Worm (Caenorhabditis elegans) whole organism, early embryonic: ENCODE data around the gene F17E9.3.

Source experiments
- B0310.2 ChIP-seq: sonication (generic microtip); optimal IDR thresholded peaks from 2 replicates; lab custom pipeline; 2016; ENCODE audit warnings: mild to moderate bottlenecking, missing genetic modification characterization, missing compliant biosample characterization
- F13C5.2 ChIP-seq: sonication (generic microtip); optimal IDR thresholded peaks from 2 replicates; lab custom pipeline; 2017; ENCODE audit warnings: mild to moderate bottlenecking, missing genetic modification characterization, inconsistent platforms, missing compliant biosample characterization
- aly-1 ChIP-seq: sonication (generic microtip); optimal IDR thresholded peaks from 2 replicates; lab custom pipeline; 2016; ENCODE audit warnings: missing genetic modification characterization, missing compliant biosample characterization
- ama-1 ChIP-seq: fragments of 150-350 bp; optimal IDR thresholded peaks from 2 replicates; lab custom pipeline; 2014
- ceh-13 ChIP-seq: fragments of 200-800 bp; sonication (Bioruptor generic); optimal IDR thresholded peaks from 2 replicates; lab custom pipeline; 2018; ENCODE audit warnings: mild to moderate bottlenecking, missing genetic modification characterization, missing compliant biosample characterization
- ceh-36 ChIP-seq: sonication (generic microtip); optimal IDR thresholded peaks from 2 replicates; lab custom pipeline; 2016; ENCODE audit warnings: missing genetic modification characterization, inconsistent platforms, missing compliant biosample characterization
- ets-7 ChIP-seq: sonication (generic microtip); optimal IDR thresholded peaks from 2 replicates; lab custom pipeline; 2016; ENCODE audit warnings: missing genotype, missing genetic modification characterization, missing compliant biosample characterization
- flt-1 ChIP-seq: fragments of 200-800 bp; sonication (Bioruptor generic); IDR thresholded peaks from 2 replicates; pipeline ENCODE4 v1.3.6; 2022; ENCODE audit warnings: missing genetic modification characterization, missing compliant biosample characterization
- hmbx-1 ChIP-seq: sonication (generic microtip); optimal IDR thresholded peaks from 2 replicates; lab custom pipeline; 2016; ENCODE audit warnings: mild to moderate bottlenecking, missing genetic modification characterization, missing compliant biosample characterization
- hmg-4 ChIP-seq: fragments of 200-800 bp; sonication (Bioruptor generic); optimal IDR thresholded peaks from 2 replicates; lab custom pipeline; 2018; ENCODE audit warnings: mild to moderate bottlenecking, missing genetic modification characterization, missing compliant biosample characterization
- hnd-1 ChIP-seq: sonication (generic microtip); optimal IDR thresholded peaks from 2 replicates; lab custom pipeline; 2016; ENCODE audit warnings: missing genetic modification characterization, missing compliant biosample characterization
- pes-1 ChIP-seq: fragments of 200-800 bp; sonication (Bioruptor generic); IDR thresholded peaks from 2 replicates; pipeline ENCODE4 v1.3.6; 2022; ENCODE audit warnings: missing genetic modification reagents, missing genetic modification characterization, missing compliant biosample characterization
- scrt-1 ChIP-seq: fragments of 200-800 bp; sonication (Bioruptor generic); IDR thresholded peaks from 2 replicates; pipeline ENCODE4 v1.3.6; 2022; ENCODE audit warnings: missing genetic modification characterization, missing compliant biosample characterization
- sea-1 ChIP-seq: fragments of 200-800 bp; sonication (Bioruptor generic); conservative IDR thresholded peaks from 2 replicates; pipeline ENCODE4 v1.3.6; 2022; ENCODE audit warnings: missing genetic modification characterization, missing compliant biosample characterization
- tbx-11 ChIP-seq: fragments of 200-800 bp; sonication (Bioruptor generic); IDR thresholded peaks from 2 replicates; pipeline ENCODE4 v1.3.6; 2022; ENCODE audit warnings: missing genetic modification characterization, missing compliant biosample characterization
- tbx-37 ChIP-seq: fragments of 200-800 bp; sonication (Bioruptor generic); conservative IDR thresholded peaks from 2 replicates; pipeline ENCODE4 v1.3.6; 2022; ENCODE audit warnings: missing genetic modification reagents, missing genetic modification characterization, missing compliant biosample characterization
- tra-4 ChIP-seq: sonication (generic microtip); optimal IDR thresholded peaks from 2 replicates; lab custom pipeline; 2017; ENCODE audit warnings: missing genetic modification characterization, missing compliant biosample characterization

The F17E9.3 gene

ce11 chrIV:8366295-8366694, 11.6 kb downstream of the F17E9.3 start, which contains the start of gene aagr-1:
Gene aagr-1, plus strand, starts transcription at chrIV:8366521.
- TF ChIP-seq ama-1 (lab: Kevin White, UChicago) (no peak), tra-4 (tag; lab: Kevin White, UChicago) (no peak), ceh-13 (GFP tag; lab: Kevin White, UChicago) (no peak), scrt-1 (GFP tag; lab: Robert Waterston, UW) (no peak), aly-1 (tag; lab: Kevin White, UChicago) (no peak), hmbx-1 (tag; lab: Kevin White, UChicago) (no peak), hnd-1 (tag; lab: Kevin White, UChicago) (no peak), F13C5.2 (no peak), ets-7 (tag; lab: Kevin White, UChicago) (no peak), pes-1 (no peak), hmg-4 (GFP tag; lab: Kevin White, UChicago) (no peak), flt-1 (GFP tag; lab: Robert Waterston, UW) (no peak), tbx-11 (no peak), B0310.2 (tag; lab: Kevin White, UChicago) (no peak)

ce11 chrIV:8367887-8368286, 13.2 kb downstream of the F17E9.3 start:
- TF ChIP-seq aly-1 (tag; lab: Kevin White, UChicago) = no peak
- no peak for TF ChIP-seq tbx-37 (GFP tag; lab: Robert Waterston, UW)
- no peak for TF ChIP-seq ceh-13 (GFP tag; lab: Kevin White, UChicago)
- no peak for TF ChIP-seq scrt-1 (GFP tag; lab: Robert Waterston, UW)
- no peak for TF ChIP-seq tbx-11
- TF ChIP-seq ets-7 (tag; lab: Kevin White, UChicago) = no peak
- no peak for TF ChIP-seq ceh-36 (tag; lab: Kevin White, UChicago)
- TF ChIP-seq hmbx-1 (tag; lab: Kevin White, UChicago) = no peak
- no peak for TF ChIP-seq tra-4 (tag; lab: Kevin White, UChicago)
- no peak for TF ChIP-seq sea-1 (GFP tag; lab: Robert Waterston, UW)
- TF ChIP-seq ama-1 (lab: Kevin White, UChicago) = no peak
- TF ChIP-seq F13C5.2 = no peak
- TF ChIP-seq pes-1 = no peak
- no peak for TF ChIP-seq flt-1 (GFP tag; lab: Robert Waterston, UW)
- TF ChIP-seq hmg-4 (GFP tag; lab: Kevin White, UChicago) = no peak
- TF ChIP-seq B0310.2 (tag; lab: Kevin White, UChicago) = no peak
- no peak for TF ChIP-seq hnd-1 (tag; lab: Kevin White, UChicago)

ce11 chrIV:8369135-8369534, 14.5 kb downstream of the F17E9.3 start, which contains the start of gene D2096.6:
Gene D2096.6, minus strand, starts transcription at chrIV:8369235.
- TF ChIP-seq B0310.2 (tag; lab: Kevin White, UChicago) (no peak), F13C5.2 (no peak), hmbx-1 (tag; lab: Kevin White, UChicago) (no peak), ceh-36 (tag; lab: Kevin White, UChicago) (no peak), hnd-1 (tag; lab: Kevin White, UChicago) (no peak), sea-1 (GFP tag; lab: Robert Waterston, UW) (no peak), flt-1 (GFP tag; lab: Robert Waterston, UW) (no peak), tra-4 (tag; lab: Kevin White, UChicago) (no peak), ceh-13 (GFP tag; lab: Kevin White, UChicago) (no peak), tbx-11 (no peak), tbx-37 (GFP tag; lab: Robert Waterston, UW) (no peak), ama-1 (lab: Kevin White, UChicago) (no peak), pes-1 (no peak), scrt-1 (GFP tag; lab: Robert Waterston, UW) (no peak), hmg-4 (GFP tag; lab: Kevin White, UChicago) (no peak), aly-1 (tag; lab: Kevin White, UChicago) (no peak), ets-7 (tag; lab: Kevin White, UChicago) (no peak)

ce11 chrIV:8375381-8375780, 20.7 kb downstream of the F17E9.3 start:
- TF ChIP-seq aly-1 (tag; lab: Kevin White, UChicago) = peak; percentile 91
- TF ChIP-seq tbx-11 = peak; percentile 88
- peak; percentile 82 for TF ChIP-seq hnd-1 (tag; lab: Kevin White, UChicago)
- peak; percentile 96 for TF ChIP-seq hmg-4 (GFP tag; lab: Kevin White, UChicago)
- TF ChIP-seq flt-1 (GFP tag; lab: Robert Waterston, UW) = peak; percentile 94
- peak; percentile 92 for TF ChIP-seq sea-1 (GFP tag; lab: Robert Waterston, UW)
- TF ChIP-seq F13C5.2 = peak; percentile 92
- peak; percentile 85 for TF ChIP-seq B0310.2 (tag; lab: Kevin White, UChicago)
- TF ChIP-seq tra-4 (tag; lab: Kevin White, UChicago) = peak; percentile 84
- TF ChIP-seq ama-1 (lab: Kevin White, UChicago) = no peak
- TF ChIP-seq ceh-36 (tag; lab: Kevin White, UChicago) = peak; percentile 91
- TF ChIP-seq scrt-1 (GFP tag; lab: Robert Waterston, UW) = peak; percentile 93
- TF ChIP-seq ceh-13 (GFP tag; lab: Kevin White, UChicago) = peak; percentile 82
- peak; percentile 94 for TF ChIP-seq pes-1
- TF ChIP-seq hmbx-1 (tag; lab: Kevin White, UChicago) = peak; percentile 88
- peak; percentile 75 for TF ChIP-seq ets-7 (tag; lab: Kevin White, UChicago)
- TF ChIP-seq tbx-37 (GFP tag; lab: Robert Waterston, UW) = peak; percentile 94

ce11 chrIV:8376923-8377322, 22.3 kb downstream of the F17E9.3 start:
- TF ChIP-seq hmbx-1 (tag; lab: Kevin White, UChicago) (no peak), sea-1 (GFP tag; lab: Robert Waterston, UW) (no peak), tbx-37 (GFP tag; lab: Robert Waterston, UW) (no peak), ceh-13 (GFP tag; lab: Kevin White, UChicago) (no peak), flt-1 (GFP tag; lab: Robert Waterston, UW) (no peak), tbx-11 (no peak), aly-1 (tag; lab: Kevin White, UChicago) (no peak), scrt-1 (GFP tag; lab: Robert Waterston, UW) (no peak), hnd-1 (tag; lab: Kevin White, UChicago) (no peak), ceh-36 (tag; lab: Kevin White, UChicago) (no peak), pes-1 (no peak), hmg-4 (GFP tag; lab: Kevin White, UChicago) (no peak), ama-1 (lab: Kevin White, UChicago) (no peak), ets-7 (tag; lab: Kevin White, UChicago) (no peak), F13C5.2 (no peak), tra-4 (tag; lab: Kevin White, UChicago) (no peak), B0310.2 (tag; lab: Kevin White, UChicago) (no peak)

ce11 chrIV:8377501-8377900, 22.8 kb downstream of the F17E9.3 start, which contains the start of gene D2096.7:
Gene D2096.7, minus strand, starts transcription at chrIV:8377630.
- TF ChIP-seq B0310.2 (tag; lab: Kevin White, UChicago) (no peak), tra-4 (tag; lab: Kevin White, UChicago) (no peak), tbx-11 (no peak), ceh-13 (GFP tag; lab: Kevin White, UChicago) (no peak), hnd-1 (tag; lab: Kevin White, UChicago) (no peak), scrt-1 (GFP tag; lab: Robert Waterston, UW) (no peak), flt-1 (GFP tag; lab: Robert Waterston, UW) (no peak), ceh-36 (tag; lab: Kevin White, UChicago) (no peak), F13C5.2 (no peak), hmbx-1 (tag; lab: Kevin White, UChicago) (no peak), tbx-37 (GFP tag; lab: Robert Waterston, UW) (no peak), pes-1 (no peak), sea-1 (GFP tag; lab: Robert Waterston, UW) (no peak), hmg-4 (GFP tag; lab: Kevin White, UChicago) (no peak)
